Fruit fly (Drosophila melanogaster) whole organism, pupa: ENCODE results near the gene mdy.

Experiments used
- CG10348 ChIP-seq: fragments of 200-800 bp; sonication (Bioruptor generic); IDR thresholded peaks from 2 replicates; pipeline ENCODE4 v1.3.6; 2022; ENCODE audit warnings: missing biosample characterization, missing genetic modification characterization
- CG15710 ChIP-seq: fragments of 200-800 bp; sonication (Bioruptor generic); optimal IDR thresholded peaks from 2 replicates; lab custom pipeline; 2018; ENCODE audit warnings: missing biosample characterization, mild to moderate bottlenecking, missing genetic modification characterization, moderate library complexity
- CG17806 ChIP-seq: fragments of 200-800 bp; sonication (Bioruptor generic); optimal IDR thresholded peaks from 2 replicates; lab custom pipeline; 2018; ENCODE audit warnings: missing biosample characterization, mild to moderate bottlenecking, missing genetic modification characterization, moderate library complexity
- CG32121 ChIP-seq: fragments of 200-800 bp; sonication (Bioruptor generic); IDR thresholded peaks from 2 replicates; pipeline ENCODE4 v1.3.6; 2022; ENCODE audit warnings: missing biosample characterization, missing genetic modification characterization
- CG34367 ChIP-seq: fragments of 200-800 bp; sonication (Bioruptor generic); optimal IDR thresholded peaks from 2 replicates; lab custom pipeline; 2018; ENCODE audit warnings: missing biosample characterization, mild to moderate bottlenecking, missing genetic modification characterization
- CG8159 ChIP-seq: fragments of 200-800 bp; sonication (Bioruptor generic); optimal IDR thresholded peaks from 3 replicates; lab custom pipeline; 2018; ENCODE audit warnings: missing biosample characterization, mild to moderate bottlenecking, missing genetic modification characterization, moderate library complexity
- CG8301 ChIP-seq: fragments of 200-800 bp; sonication (Bioruptor generic); optimal IDR thresholded peaks from 2 replicates; lab custom pipeline; 2018; ENCODE audit warnings: missing biosample characterization, mild to moderate bottlenecking, missing genetic modification characterization
- CG9948 ChIP-seq: fragments of 200-800 bp; sonication (Bioruptor generic); optimal IDR thresholded peaks from 2 replicates; lab custom pipeline; 2018; ENCODE audit warnings: missing biosample characterization, mild to moderate bottlenecking, missing genetic modification characterization, moderate library complexity
- Pif1A ChIP-seq: fragments of 200-800 bp; sonication (Bioruptor generic); optimal IDR thresholded peaks from 3 replicates; lab custom pipeline; 2016; ENCODE audit warnings: missing biosample characterization, missing genetic modification characterization
- Snoo ChIP-seq: fragments of 200-800 bp; sonication (Bioruptor generic); optimal IDR thresholded peaks from 3 replicates; lab custom pipeline; 2017; ENCODE audit warnings: missing biosample characterization, mild to moderate bottlenecking, missing genetic modification characterization, inconsistent platforms

dm6 chr2L:16808752-16809151 lies 7.7 kb upstream of the mdy start:
- TF ChIP-seq CG9948 (tag; lab: Kevin White, UChicago) (no peak), CG15710 (tag; lab: Kevin White, UChicago) (no peak), CG8159 (tag; lab: Kevin White, UChicago) (no peak), CG8301 (tag; lab: Kevin White, UChicago) (no peak), Snoo (tag; lab: Kevin White, UChicago) (no peak), CG34367 (tag; lab: Kevin White, UChicago) (no peak), CG32121 (GFP tag; lab: Robert Waterston, UW) (no peak), CG17806 (tag; lab: Kevin White, UChicago) (no peak), Pif1A (GFP tag; lab: Kevin White, UChicago) (no peak), CG10348 (no peak)
